Worm (Caenorhabditis elegans) whole organism, young adult: Measurements from ENCODE around the gene mdt-9.

Experiments used
- B0336.3 ChIP-seq: fragments of 200-800 bp; sonication (Bioruptor generic); IDR thresholded peaks from 2 replicates; pipeline ENCODE4 v1.3.6; 2022; ENCODE audit warnings: missing genetic modification characterization, missing compliant biosample characterization
- C17E4.6 ChIP-seq: fragments of 200-800 bp; sonication (Bioruptor generic); IDR thresholded peaks from 2 replicates; pipeline ENCODE4 v1.3.6; 2022; ENCODE audit warnings: missing genetic modification reagents, missing genetic modification characterization, missing compliant biosample characterization
- D2030.7 ChIP-seq: fragments of 200-800 bp; sonication (Bioruptor generic); IDR thresholded peaks from 2 replicates; pipeline ENCODE4 v1.3.6; 2022; ENCODE audit warnings: missing genetic modification reagents, missing genetic modification characterization, missing compliant biosample characterization
- F33H1.4 ChIP-seq: fragments of 200-800 bp; sonication (Bioruptor generic); IDR thresholded peaks from 2 replicates; pipeline ENCODE4 v1.3.6; 2022; ENCODE audit warnings: missing genetic modification reagents, missing genetic modification characterization, missing compliant biosample characterization
- F39B2.1 ChIP-seq: fragments of 200-800 bp; sonication (Bioruptor generic); IDR thresholded peaks from 2 replicates; pipeline ENCODE4 v1.3.6; 2022; ENCODE audit warnings: missing genetic modification reagents, missing genetic modification characterization, missing compliant biosample characterization
- F49E8.2 ChIP-seq: sonication (generic microtip); optimal IDR thresholded peaks from 3 replicates; lab custom pipeline; 2017; ENCODE audit warnings: missing genetic modification characterization, mild to moderate bottlenecking, missing compliant biosample characterization, antibody characterized with exemption, moderate library complexity; ENCODE audit not compliant: insufficient read depth
- F57A8.1 ChIP-seq: fragments of 200-800 bp; sonication (Bioruptor generic); optimal IDR thresholded peaks from 2 replicates; lab custom pipeline; 2018; ENCODE audit warnings: mild to moderate bottlenecking, missing genetic modification characterization, moderate library complexity, missing compliant biosample characterization
- T26A5.8 ChIP-seq: sonication (generic microtip); optimal IDR thresholded peaks from 2 replicates; lab custom pipeline; 2016; ENCODE audit warnings: missing genetic modification characterization, missing compliant biosample characterization
- Y53G8AR.9 ChIP-seq: fragments of 200-800 bp; sonication (Bioruptor generic); conservative IDR thresholded peaks from 2 replicates; pipeline ENCODE4 v1.3.6; 2022; ENCODE audit warnings: missing genetic modification reagents, missing genetic modification characterization, missing compliant biosample characterization
- Y79H2A.3 ChIP-seq: fragments of 200-800 bp; sonication (Bioruptor generic); conservative IDR thresholded peaks from 2 replicates; pipeline ENCODE4 v1.3.6; 2022; ENCODE audit warnings: missing genetic modification reagents, missing genetic modification characterization, missing compliant biosample characterization
- attf-3 ChIP-seq: fragments of 200-800 bp; sonication (Bioruptor generic); conservative IDR thresholded peaks from 2 replicates; pipeline ENCODE4 v1.3.6; 2022; ENCODE audit warnings: missing genetic modification reagents, missing genetic modification characterization, missing compliant biosample characterization
- cebp-1 ChIP-seq, 2 experiments: fragments of 200-800 bp in 1 of 2; sonication (Bioruptor generic) in 1 of 2; sonication (generic microtip) in 1 of 2; IDR thresholded peaks in 1 of 2; optimal IDR thresholded peaks in 1 of 2; 2 replicates each; pipeline versions ENCODE4 v1.3.6 to Lab custom; 2017 to 2022; ENCODE audit warnings: missing compliant biosample characterization in 2 of 2, missing genetic modification characterization in 2 of 2, mild to moderate bottlenecking in 1 of 2, missing genetic modification reagents in 1 of 2, moderate library complexity in 1 of 2
- cebp-2 ChIP-seq: fragments of 200-800 bp; sonication (Bioruptor generic); IDR thresholded peaks from 2 replicates; pipeline ENCODE4 v1.3.6; 2022; ENCODE audit warnings: missing genetic modification characterization, missing compliant biosample characterization
- ceh-100 ChIP-seq: fragments of 200-800 bp; sonication (Bioruptor generic); IDR thresholded peaks from 2 replicates; pipeline ENCODE4 v1.3.6; 2022; ENCODE audit warnings: missing genetic modification reagents, missing genetic modification characterization, missing compliant biosample characterization
- ceh-40 ChIP-seq: fragments of 200-800 bp; sonication (Bioruptor generic); IDR thresholded peaks from 2 replicates; pipeline ENCODE4 v1.3.6; 2022; ENCODE audit warnings: missing genetic modification characterization, missing compliant biosample characterization
- dpl-1 ChIP-seq: fragments of 150-350 bp; optimal IDR thresholded peaks from 2 replicates; lab custom pipeline; 2014; ENCODE audit warnings: missing biosample characterization, missing genetic modification reagents, missing genetic modification characterization
- efl-1 ChIP-seq: fragments of 150-350 bp; optimal IDR thresholded peaks from 2 replicates; lab custom pipeline; 2014; ENCODE audit warnings: missing biosample characterization, missing genetic modification reagents, missing genetic modification characterization
- egrh-3 ChIP-seq: fragments of 200-800 bp; sonication (Bioruptor generic); IDR thresholded peaks from 2 replicates; pipeline ENCODE4 v1.3.6; 2022; ENCODE audit warnings: missing genetic modification reagents, missing genetic modification characterization, missing compliant biosample characterization
- ekl-4 ChIP-seq: fragments of 200-800 bp; sonication (Bioruptor generic); IDR thresholded peaks from 2 replicates; pipeline ENCODE4 v1.3.6; 2022; ENCODE audit warnings: missing genetic modification reagents, missing genetic modification characterization, missing compliant biosample characterization
- ets-4 ChIP-seq: fragments of 200-800 bp; sonication (Bioruptor generic); optimal IDR thresholded peaks from 2 replicates; lab custom pipeline; 2018; ENCODE audit warnings: mild to moderate bottlenecking, missing genetic modification characterization, missing compliant biosample characterization
- fkh-3 ChIP-seq: sonication (generic microtip); optimal IDR thresholded peaks from 2 replicates; lab custom pipeline; 2016; ENCODE audit warnings: mild to moderate bottlenecking, missing genetic modification characterization, missing compliant biosample characterization
- him-1 ChIP-seq: sonication (generic microtip); optimal IDR thresholded peaks from 2 replicates; lab custom pipeline; 2016; ENCODE audit warnings: missing genotype, missing genetic modification reagents, missing genetic modification characterization, missing compliant biosample characterization
- hlh-26 ChIP-seq: fragments of 200-800 bp; sonication (Bioruptor generic); conservative IDR thresholded peaks from 2 replicates; pipeline ENCODE4 v1.3.6; 2022; ENCODE audit warnings: missing genetic modification reagents, missing genetic modification characterization, missing compliant biosample characterization
- hsf-1 ChIP-seq: fragments of 200-800 bp; sonication (Bioruptor generic); IDR thresholded peaks from 2 replicates; pipeline ENCODE4 v1.3.6; 2022; ENCODE audit warnings: missing genetic modification reagents, missing genetic modification characterization, missing compliant biosample characterization
- let-526 ChIP-seq: fragments of 200-800 bp; sonication (Bioruptor generic); IDR thresholded peaks from 2 replicates; pipeline ENCODE4 v1.3.6; 2022; ENCODE audit warnings: missing genetic modification reagents, missing genetic modification characterization, missing compliant biosample characterization
- let-607 ChIP-seq, 2 experiments: fragments of 200-800 bp in 1 of 2; sonication (Bioruptor generic) in 1 of 2; sonication (generic microtip) in 1 of 2; optimal IDR thresholded peaks; 2 replicates each; lab custom pipeline; 2016 to 2018; ENCODE audit warnings: mild to moderate bottlenecking in 2 of 2, missing compliant biosample characterization in 2 of 2, missing genetic modification characterization in 2 of 2, moderate library complexity in 2 of 2, missing genotype in 1 of 2
- lsl-1 ChIP-seq: fragments of 200-800 bp; sonication (Bioruptor generic); optimal IDR thresholded peaks from 2 replicates; lab custom pipeline; 2018; ENCODE audit warnings: mild to moderate bottlenecking, missing genetic modification characterization, moderate library complexity, missing compliant biosample characterization
- lsy-27 ChIP-seq: sonication (generic microtip); optimal IDR thresholded peaks from 2 replicates; lab custom pipeline; 2017; ENCODE audit warnings: missing genetic modification characterization, mild to moderate bottlenecking, missing compliant biosample characterization, antibody characterized with exemption, missing genotype, borderline replicate concordance; ENCODE audit not compliant: insufficient read depth
- madf-3 ChIP-seq: fragments of 200-800 bp; sonication (Bioruptor generic); IDR thresholded peaks from 2 replicates; pipeline ENCODE4 v1.3.6; 2022; ENCODE audit warnings: missing genetic modification reagents, missing genetic modification characterization, missing compliant biosample characterization
- mes-4 ChIP-seq: sonication (generic microtip); optimal IDR thresholded peaks from 2 replicates; lab custom pipeline; 2016; ENCODE audit warnings: missing genotype, missing genetic modification characterization, missing compliant biosample characterization
- nhr-179 ChIP-seq: sonication (generic microtip); optimal IDR thresholded peaks from 2 replicates; lab custom pipeline; 2016; ENCODE audit warnings: mild to moderate bottlenecking, missing genetic modification characterization, missing compliant biosample characterization
- nhr-90 ChIP-seq: sonication (generic microtip); optimal IDR thresholded peaks from 2 replicates; lab custom pipeline; 2016; ENCODE audit warnings: missing genotype, mild to moderate bottlenecking, missing genetic modification characterization, missing compliant biosample characterization
- pha-4 ChIP-seq: fragments of 150-350 bp; sonication (generic microtip); optimal IDR thresholded peaks from 2 replicates; lab custom pipeline; 2014; ENCODE audit warnings: missing biosample characterization, missing genetic modification reagents, missing genetic modification characterization
- rcor-1 ChIP-seq: fragments of 200-800 bp; sonication (Bioruptor generic); IDR thresholded peaks from 2 replicates; pipeline ENCODE4 v1.3.6; 2022; ENCODE audit warnings: missing genetic modification reagents, missing genetic modification characterization, missing compliant biosample characterization
- rpc-1 ChIP-seq, 2 experiments: fragments of 150-350 bp in 1 of 2; sonication (generic microtip) in 1 of 2; optimal IDR thresholded peaks; 2 replicates each; lab custom pipeline; 2014 to 2018; ENCODE audit warnings: missing biosample characterization in 1 of 2, missing genetic modification characterization in 1 of 2, missing genetic modification reagents in 1 of 2, missing genotype in 1 of 2
- snpc-1.3 ChIP-seq: sonication (generic microtip); optimal IDR thresholded peaks from 2 replicates; lab custom pipeline; 2017; ENCODE audit warnings: missing genetic modification characterization, mild to moderate bottlenecking, missing compliant biosample characterization, antibody characterized with exemption, moderate library complexity, missing genotype, missing genetic modification reagents; ENCODE audit not compliant: insufficient read depth
- snpc-3.4 ChIP-seq: sonication (generic microtip); optimal IDR thresholded peaks from 2 replicates; lab custom pipeline; 2017; ENCODE audit warnings: missing genetic modification characterization, mild to moderate bottlenecking, missing compliant biosample characterization, antibody characterized with exemption, moderate library complexity, missing genotype, missing genetic modification reagents
- snpc-4 ChIP-seq, 5 experiments: fragments of 150-350 bp in 1 of 5; sonication (generic microtip) in 4 of 5; optimal IDR thresholded peaks; 2 replicates each; lab custom pipeline; 2014 to 2018; ENCODE audit warnings: missing genetic modification characterization in 5 of 5, missing biosample characterization in 3 of 5, antibody characterized with exemption in 2 of 5, mild to moderate bottlenecking in 2 of 5, missing compliant biosample characterization in 2 of 5, missing genotype in 2 of 5, moderate library complexity in 2 of 5, missing genetic modification reagents in 1 of 5
- tbx-9 ChIP-seq: sonication (generic microtip); optimal IDR thresholded peaks from 2 replicates; lab custom pipeline; 2016; ENCODE audit warnings: borderline replicate concordance, missing genetic modification characterization, inconsistent platforms, missing compliant biosample characterization
- tlf-1 ChIP-seq: fragments of 200-800 bp; sonication (Bioruptor generic); optimal IDR thresholded peaks from 2 replicates; lab custom pipeline; 2018; ENCODE audit warnings: mild to moderate bottlenecking, missing genetic modification characterization, missing compliant biosample characterization
- xnd-1 ChIP-seq: sonication (generic microtip); optimal IDR thresholded peaks from 2 replicates; lab custom pipeline; 2016; ENCODE audit warnings: missing genotype, missing genetic modification reagents, missing genetic modification characterization, missing compliant biosample characterization
- zim-3 ChIP-seq: sonication (generic microtip); optimal IDR thresholded peaks from 2 replicates; lab custom pipeline; 2017; ENCODE audit warnings: mild to moderate bottlenecking, missing genetic modification characterization, moderate library complexity, missing compliant biosample characterization
- ztf-22 ChIP-seq: fragments of 200-800 bp; sonication (Bioruptor generic); optimal IDR thresholded peaks from 2 replicates; lab custom pipeline; 2018; ENCODE audit warnings: mild to moderate bottlenecking, missing genetic modification characterization, moderate library complexity, missing compliant biosample characterization
- ztf-25 ChIP-seq: fragments of 200-800 bp; sonication (Bioruptor generic); IDR thresholded peaks from 2 replicates; pipeline ENCODE4 v1.3.6; 2022; ENCODE audit warnings: missing genetic modification reagents, missing genetic modification characterization, missing compliant biosample characterization
- ztf-3 ChIP-seq: fragments of 200-800 bp; sonication (Bioruptor generic); optimal IDR thresholded peaks from 2 replicates; lab custom pipeline; 2018; ENCODE audit warnings: mild to moderate bottlenecking, missing genetic modification characterization, missing compliant biosample characterization
- ztf-6 ChIP-seq: fragments of 200-800 bp; sonication (Bioruptor generic); IDR thresholded peaks from 2 replicates; pipeline ENCODE4 v1.3.6; 2022; ENCODE audit warnings: missing genetic modification reagents, missing genetic modification characterization, missing compliant biosample characterization

Gene mdt-9

ce11 chrIV:13356005-13356404 lies 30.2 kb upstream of the mdt-9 start (continued):
- TF ChIP-seq tbx-9 (no peak), F57A8.1 (GFP tag; lab: Kevin White, UChicago) (no peak), let-526 (GFP tag; lab: Robert Waterston, UW) (no peak), ceh-40 (no peak), mes-4 (tag; lab: Kevin White, UChicago) (no peak), ztf-22 (GFP tag; lab: Kevin White, UChicago) (no peak), hsf-1 (GFP tag; lab: Robert Waterston, UW) (peak; percentile 63), Y53G8AR.9 (GFP tag; lab: Robert Waterston, UW) (no peak; the same call in 1 of the 2 replicates), snpc-4 (GFP tag; optimal IDR thresholded peaks at IDR 0.05; lab: Kevin White, UChicago) (no peak), snpc-4 (tag; optimal IDR thresholded peaks at IDR 0.05; lab: Kevin White, UChicago) (peak in 1 of 4 experiments; percentile 44), nhr-179 (no peak), D2030.7 (no peak), lsl-1 (GFP tag; lab: Kevin White, UChicago) (peak; percentile 4), fkh-3 (no peak), F49E8.2 (tag; lab: Kevin White, UChicago) (no peak), madf-3 (GFP tag; lab: Robert Waterston, UW) (0 out of 2 replicates have a peak, but pooled peaks have one; percentile 57), egrh-3 (GFP tag; lab: Robert Waterston, UW) (no peak), ekl-4 (GFP tag; lab: Robert Waterston, UW) (no peak; the same call in 1 of the 2 replicates), zim-3 (tag; lab: Kevin White, UChicago) (no peak), rcor-1 (peak; percentile 24; the same call in 1 of the 2 replicates), dpl-1 (no peak), C17E4.6 (no peak), ztf-6 (no peak), cebp-2 (peak; percentile 58; the same call in 1 of the 2 replicates), lsy-27 (tag; lab: Kevin White, UChicago) (no peak), rpc-1 (optimal IDR thresholded peaks at IDR 0.05; lab: Kevin White, UChicago) (no peak), rpc-1 (tag; optimal IDR thresholded peaks at IDR 0.05; lab: Kevin White, UChicago) (no peak), snpc-3.4 (no peak), nhr-90 (tag; lab: Kevin White, UChicago) (no peak), efl-1 (no peak), ztf-3 (no peak), Y79H2A.3 (no peak), snpc-1.3 (tag; lab: Kevin White, UChicago) (no peak), ets-4 (no peak), B0336.3 (peak; percentile 57; the same call in 1 of the 2 replicates), T26A5.8 (tag; lab: Kevin White, UChicago) (no peak), pha-4 (no peak), hlh-26 (GFP tag; lab: Robert Waterston, UW) (no peak), F39B2.1 (no peak), xnd-1 (no peak), him-1 (peak; percentile 58), ceh-100 (GFP tag; lab: Robert Waterston, UW) (no peak), ztf-25 (GFP tag; lab: Robert Waterston, UW) (no peak), attf-3 (no peak), tlf-1 (GFP tag; lab: Kevin White, UChicago) (no peak), let-607 (tag; optimal IDR thresholded peaks at IDR 0.05; lab: Kevin White, UChicago) (no peak), F33H1.4 (GFP tag; lab: Robert Waterston, UW) (0 out of 2 replicates have a peak, but pooled peaks have one; percentile 8), cebp-1 (GFP tag; IDR thresholded peaks at IDR 0.05; lab: Robert Waterston, UW) (no peak), cebp-1 (tag; optimal IDR thresholded peaks at IDR 0.05; lab: Kevin White, UChicago) (no peak)
